Worm (Caenorhabditis elegans): Measurements from ENCODE around the gene zip-10.

ce11 chrV:11604484-11604883 lies 46.1 kb downstream of the zip-10 start, which contains the start of gene dhs-20:
- TF ChIP-seq ztf-11 (tag; optimal IDR thresholded peaks at IDR 0.05), result no peak
- no peak for TF ChIP-seq ama-1 (optimal IDR thresholded peaks at IDR 0.05)
- no peak for TF ChIP-seq unc-62 (GFP tag; optimal IDR thresholded peaks at IDR 0.05)
- TF ChIP-seq aly-2 (tag; optimal IDR thresholded peaks at IDR 0.05), result no peak
- TF ChIP-seq nhr-67 (tag; optimal IDR thresholded peaks at IDR 0.05), result no peak
- no peak for TF ChIP-seq ceh-16 (tag; optimal IDR thresholded peaks at IDR 0.05)
- TF ChIP-seq ceh-9 (tag; optimal IDR thresholded peaks at IDR 0.05), result no peak
- TF ChIP-seq ZK546.5 (tag; optimal IDR thresholded peaks at IDR 0.05), result no peak
- no peak for TF ChIP-seq skn-1 (tag; optimal IDR thresholded peaks at IDR 0.05)
- no peak for TF ChIP-seq nhr-11 (tag; optimal IDR thresholded peaks at IDR 0.05)
